Fruit fly (Drosophila melanogaster) whole organism, prepupa: ENCODE measurements around the gene Cpr65Av.
A peak's percentile ranks its signal among the peaks of the same experiment; 100 is the strongest.

Source experiments
- Blimp-1 ChIP-seq: fragments of 200-800 bp; sonication (Bioruptor generic); optimal IDR thresholded peaks from 3 replicates; lab custom pipeline; 2017; ENCODE audit warnings: missing biosample characterization, missing genetic modification characterization, mild to moderate bottlenecking, moderate library complexity, missing genetic modification reagents
- CG10669 ChIP-seq: fragments of 200-800 bp; sonication (Bioruptor generic); optimal IDR thresholded peaks from 3 replicates; lab custom pipeline; 2018; ENCODE audit warnings: missing biosample characterization, mild to moderate bottlenecking, missing genetic modification characterization, moderate library complexity
- CG15336 ChIP-seq: fragments of 200-800 bp; sonication (Bioruptor generic); IDR thresholded peaks from 2 replicates; pipeline ENCODE4 v1.3.6; 2022; ENCODE audit warnings: missing biosample characterization, missing genetic modification characterization
- CG16779 ChIP-seq: fragments of 200-800 bp; sonication (Bioruptor generic); optimal IDR thresholded peaks from 3 replicates; lab custom pipeline; 2017; ENCODE audit warnings: missing biosample characterization, mild to moderate bottlenecking, missing genetic modification characterization
- CG3032 ChIP-seq: fragments of 200-800 bp; optimal IDR thresholded peaks from 2 replicates; lab custom pipeline; 2019; ENCODE audit warnings: missing biosample characterization, mild to moderate bottlenecking, missing genetic modification characterization, moderate library complexity
- CG32006 ChIP-seq: fragments of 200-800 bp; sonication (Bioruptor generic); optimal IDR thresholded peaks from 3 replicates; lab custom pipeline; 2017; ENCODE audit warnings: missing biosample characterization, mild to moderate bottlenecking, missing genetic modification characterization
- CG34406 ChIP-seq: fragments of 200-800 bp; sonication (Bioruptor generic); optimal IDR thresholded peaks from 3 replicates; lab custom pipeline; 2016; ENCODE audit warnings: missing biosample characterization, missing genetic modification characterization
- CG3919 ChIP-seq: fragments of 200-800 bp; sonication (Bioruptor generic); optimal IDR thresholded peaks from 3 replicates; lab custom pipeline; 2016; ENCODE audit warnings: missing biosample characterization, missing genetic modification characterization
- CG4318 ChIP-seq: fragments of 200-800 bp; sonication (Bioruptor generic); optimal IDR thresholded peaks from 3 replicates; lab custom pipeline; 2017; ENCODE audit warnings: missing biosample characterization, mild to moderate bottlenecking, missing genetic modification characterization
- CG6163 ChIP-seq: fragments of 200-800 bp; sonication (Bioruptor generic); IDR thresholded peaks from 3 replicates; pipeline ENCODE4 v1.3.6; 2022; ENCODE audit warnings: missing biosample characterization, missing genetic modification characterization
- CG6276 ChIP-seq: fragments of 200-800 bp; sonication (Bioruptor generic); optimal IDR thresholded peaks from 2 replicates; lab custom pipeline; 2017; ENCODE audit warnings: missing biosample characterization, mild to moderate bottlenecking, missing genetic modification characterization
- CG7368 ChIP-seq: fragments of 200-800 bp; sonication (Bioruptor generic); optimal IDR thresholded peaks from 3 replicates; lab custom pipeline; 2016; ENCODE audit warnings: missing biosample characterization, missing genetic modification characterization
- CG8319 ChIP-seq: fragments of 200-800 bp; sonication (Bioruptor generic); optimal IDR thresholded peaks from 3 replicates; lab custom pipeline; 2016; ENCODE audit warnings: missing biosample characterization, missing genetic modification characterization
- CG8632 ChIP-seq: fragments of 200-800 bp; sonication (Bioruptor generic); optimal IDR thresholded peaks from 3 replicates; lab custom pipeline; 2016; ENCODE audit warnings: missing biosample characterization, missing genetic modification characterization
- CG9139 ChIP-seq: fragments of 200-800 bp; sonication (Bioruptor generic); optimal IDR thresholded peaks from 3 replicates; lab custom pipeline; 2017; ENCODE audit warnings: missing biosample characterization, mild to moderate bottlenecking, missing genetic modification characterization
- Eip78C ChIP-seq: fragments of 200-800 bp; sonication (Bioruptor generic); peaks from one replicate; lab custom pipeline; 2016; ENCODE audit warnings: missing biosample characterization, missing genetic modification characterization
- Eip93F ChIP-seq: fragments of 200-800 bp; sonication (Bioruptor generic); optimal IDR thresholded peaks from 2 replicates; lab custom pipeline; 2016; ENCODE audit warnings: missing biosample characterization, mild to moderate bottlenecking, missing genetic modification characterization
- Ets21C ChIP-seq: fragments of 200-800 bp; sonication (Bioruptor generic); optimal IDR thresholded peaks from 3 replicates; lab custom pipeline; 2016; ENCODE audit warnings: missing biosample characterization, missing genetic modification characterization
- Gug ChIP-seq: fragments of 200-800 bp; sonication (Bioruptor generic); IDR thresholded peaks from 2 replicates; pipeline ENCODE4 v1.3.6; 2022; ENCODE audit warnings: missing biosample characterization, missing genetic modification characterization
- Hr38 ChIP-seq: sonication (Bioruptor generic); optimal IDR thresholded peaks from 2 replicates; lab custom pipeline; 2016; ENCODE audit warnings: missing biosample characterization, missing genetic modification characterization
- Lpt ChIP-seq: fragments of 200-800 bp; sonication (Bioruptor generic); optimal IDR thresholded peaks from 3 replicates; lab custom pipeline; 2016; ENCODE audit warnings: missing biosample characterization, missing genetic modification characterization
- OdsH ChIP-seq: fragments of 200-800 bp; sonication (Bioruptor generic); optimal IDR thresholded peaks from 3 replicates; lab custom pipeline; 2016; ENCODE audit warnings: missing biosample characterization, missing genetic modification characterization
- Smox ChIP-seq: fragments of 200-800 bp; sonication (Bioruptor generic); optimal IDR thresholded peaks from 3 replicates; lab custom pipeline; 2016; ENCODE audit warnings: missing biosample characterization, missing genetic modification characterization
- Sox102F ChIP-seq: fragments of 200-800 bp; sonication (Bioruptor generic); optimal IDR thresholded peaks from 2 replicates; lab custom pipeline; 2016; ENCODE audit warnings: missing biosample characterization, mild to moderate bottlenecking, missing genetic modification characterization
- acj6 ChIP-seq: fragments of 200-800 bp; sonication (Bioruptor generic); optimal IDR thresholded peaks from 3 replicates; lab custom pipeline; 2016; ENCODE audit warnings: missing biosample characterization, missing genetic modification characterization
- dac ChIP-seq: fragments of 200-800 bp; sonication (Bioruptor generic); optimal IDR thresholded peaks from 2 replicates; lab custom pipeline; 2017; ENCODE audit warnings: missing biosample characterization, mild to moderate bottlenecking, missing genetic modification characterization
- eg ChIP-seq: fragments of 200-800 bp; sonication (Bioruptor generic); IDR thresholded peaks from 3 replicates; pipeline ENCODE4 v1.3.6; 2022; ENCODE audit warnings: missing biosample characterization, missing genetic modification characterization
- lz ChIP-seq: fragments of 200-800 bp; sonication (Bioruptor generic); optimal IDR thresholded peaks from 3 replicates; lab custom pipeline; 2016; ENCODE audit warnings: missing biosample characterization, missing genetic modification characterization
- svp ChIP-seq: fragments of 200-800 bp; sonication (Bioruptor generic); peaks from one replicate; lab custom pipeline; 2016; ENCODE audit warnings: missing biosample characterization, missing genetic modification characterization
- topi ChIP-seq: fragments of 200-800 bp; sonication (Bioruptor generic); optimal IDR thresholded peaks from 3 replicates; lab custom pipeline; 2016; ENCODE audit warnings: missing biosample characterization, missing genetic modification characterization

Cpr65Av gene

dm6 chr3L:6162483-6163128 is 22.8 kb upstream of the Cpr65Av start, which contains the start of gene Prdm13:
Gene Prdm13, plus strand, starts transcription at chr3L:6163127.
- no peak for TF ChIP-seq CG9139 (GFP tag; lab: Kevin White, UChicago)
- no peak for TF ChIP-seq Smox (GFP tag; lab: Kevin White, UChicago)
- no peak for TF ChIP-seq Eip78C (GFP tag; lab: Kevin White, UChicago)
- no peak for TF ChIP-seq Hr38 (GFP tag; lab: Kevin White, UChicago)
- no peak for TF ChIP-seq Ets21C (GFP tag; lab: Kevin White, UChicago)
- no peak for TF ChIP-seq svp (GFP tag; lab: Kevin White, UChicago)
- TF ChIP-seq OdsH (GFP tag; lab: Kevin White, UChicago), result no peak
- TF ChIP-seq topi, result no peak
- no peak for TF ChIP-seq eg (GFP tag; lab: Robert Waterston, UW)
- no peak for TF ChIP-seq Blimp-1 (GFP tag; lab: Kevin White, UChicago)
- TF ChIP-seq CG3919 (GFP tag; lab: Kevin White, UChicago), result no peak
- no peak for TF ChIP-seq CG34406 (GFP tag; lab: Kevin White, UChicago)
- no peak for TF ChIP-seq CG4318 (GFP tag; lab: Kevin White, UChicago)
- no peak for TF ChIP-seq lz (GFP tag; lab: Kevin White, UChicago)
- TF ChIP-seq dac (GFP tag; lab: Kevin White, UChicago), result no peak
- no peak for TF ChIP-seq CG10669 (GFP tag; lab: Kevin White, UChicago)
- no peak for TF ChIP-seq CG15336 (GFP tag; lab: Robert Waterston, UW)
- TF ChIP-seq CG16779, result no peak

- no peak for TF ChIP-seq acj6 (GFP tag; lab: Kevin White, UChicago)
- no peak for TF ChIP-seq eg (GFP tag; lab: Robert Waterston, UW)
- TF ChIP-seq CG9139 (GFP tag; lab: Kevin White, UChicago), result no peak
- TF ChIP-seq CG6163, result no peak
- TF ChIP-seq CG7368, result no peak
- no peak for TF ChIP-seq CG15336 (GFP tag; lab: Robert Waterston, UW)
- TF ChIP-seq CG8632 (GFP tag; lab: Kevin White, UChicago), result no peak
These were observed 22.2 kb upstream of the Cpr65Av start for dm6 chr3L:6161997-6162396.

DNA sequence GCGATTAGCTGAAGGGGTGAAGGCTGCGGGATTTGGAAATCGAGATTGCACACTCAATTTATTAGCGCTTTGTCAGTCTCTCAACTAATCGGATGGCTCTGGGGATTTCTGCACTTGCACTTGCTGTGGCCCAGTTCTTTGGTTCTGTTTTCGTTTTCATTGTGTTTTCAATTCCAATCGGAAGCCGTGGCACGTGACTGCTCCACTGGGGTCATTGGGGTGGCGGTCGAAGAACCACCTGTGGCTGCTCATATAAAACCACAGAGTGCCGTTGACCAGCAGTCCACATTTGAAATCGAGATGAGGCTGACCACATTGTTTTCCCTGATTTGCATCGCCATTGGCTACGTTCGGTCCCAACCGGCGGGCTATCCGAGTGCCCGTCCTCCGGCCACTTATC is 20.7 kb upstream of the Cpr65Av start, which contains the start of gene Cpr65Az:
Gene Cpr65Az (plus strand): TSS at position 301 of the 400 bp plus-strand sequence.
- no peak for TF ChIP-seq Eip93F (GFP tag; lab: Kevin White, UChicago)
- TF ChIP-seq CG8319 (GFP tag; lab: Kevin White, UChicago), result no peak
- no peak for TF ChIP-seq Sox102F (GFP tag; lab: Kevin White, UChicago)

DNA sequence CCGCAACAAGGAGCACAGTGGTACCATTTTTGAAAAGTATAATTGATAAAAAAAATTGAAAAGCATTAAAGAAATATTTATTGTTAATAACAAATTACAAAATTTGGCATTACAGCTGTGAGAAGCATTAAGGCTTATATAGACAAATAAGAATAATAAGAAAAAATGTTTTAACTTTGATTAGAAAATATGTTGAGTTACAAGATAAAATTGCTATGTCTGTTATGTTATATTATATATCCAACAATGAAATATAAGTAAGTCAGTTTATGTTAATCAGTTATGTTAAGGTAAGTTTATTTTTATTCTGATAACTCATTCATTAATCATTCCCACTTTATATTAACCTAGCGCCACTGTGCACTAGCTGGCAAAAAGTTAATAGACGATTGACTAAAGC is 20.1 kb upstream of the Cpr65Av start:
- TF ChIP-seq CG3032 (tag; lab: Kevin White, UChicago) (no peak), svp (GFP tag; lab: Kevin White, UChicago) (peak; percentile 47)

dm6 chr3L:6158530-6158929 is 18.8 kb upstream of the Cpr65Av start, which contains the start of gene Cpr65Ay:
Gene Cpr65Ay, minus strand, starts transcription at chr3L:6158630.
- no peak for TF ChIP-seq CG6163
- no peak for TF ChIP-seq CG6276 (GFP tag; lab: Kevin White, UChicago)
- TF ChIP-seq CG8319 (GFP tag; lab: Kevin White, UChicago), result no peak
- TF ChIP-seq topi, result no peak
- no peak for TF ChIP-seq CG16779
- TF ChIP-seq Gug (GFP tag; lab: Robert Waterston, UW), result no peak
- TF ChIP-seq CG9139 (GFP tag; lab: Kevin White, UChicago), result no peak
- no peak for TF ChIP-seq CG3919 (GFP tag; lab: Kevin White, UChicago)

DNA sequence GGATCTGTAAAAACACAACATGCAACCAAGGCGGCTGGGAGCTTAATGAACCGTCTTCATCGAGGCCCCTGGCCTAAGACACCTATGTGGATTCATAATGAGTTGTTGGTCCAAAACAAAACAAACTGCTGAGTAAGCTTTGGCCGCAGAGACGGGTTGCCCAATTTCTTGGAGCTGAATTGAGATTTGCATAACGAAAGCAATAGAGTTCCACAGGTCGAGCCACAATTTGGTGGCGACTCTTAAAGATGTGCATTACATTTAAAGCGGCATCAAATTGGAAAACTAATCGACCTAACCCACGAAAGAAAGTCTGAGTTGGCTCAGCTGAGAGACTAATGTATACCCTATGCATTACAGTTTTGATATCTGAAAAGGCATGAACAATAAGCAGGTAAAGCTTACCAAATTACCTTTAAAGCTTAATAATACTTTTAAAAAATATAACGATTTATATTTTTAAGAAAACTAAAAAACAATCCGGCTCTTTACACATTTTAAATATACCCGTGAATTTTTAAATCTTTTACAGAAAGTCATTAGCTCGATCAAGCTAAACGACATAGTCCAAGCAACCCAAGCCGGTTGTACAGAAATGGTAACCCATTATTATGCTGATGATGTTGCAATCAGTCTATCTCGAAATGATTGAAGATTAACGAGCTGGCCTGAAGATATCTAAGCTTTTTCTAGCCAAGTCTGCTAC is 17.7 kb upstream of the Cpr65Av start, which contains the start of gene CG13297:
Gene CG13297 (minus strand): TSS at position 51 of the 706 bp plus-strand sequence.
- TF ChIP-seq Eip78C (GFP tag; lab: Kevin White, UChicago), result peak; percentile 34
- TF ChIP-seq CG6276 (GFP tag; lab: Kevin White, UChicago), result peak; percentile 33
- TF ChIP-seq CG32006, result peak; percentile 14
- TF ChIP-seq Lpt (GFP tag; lab: Kevin White, UChicago), result no peak
